Fruit fly (Drosophila melanogaster): ENCODE data around the gene CG15020.

CG15020 gene

dm6 chr3L:4412974-4413373, 8.5 kb upstream of the CG15020 start (continued):
- TF ChIP-seq CG3995 (GFP tag; optimal IDR thresholded peaks at IDR 0.05): peak; percentile 10
- peak; percentile 21 for TF ChIP-seq schlank (tag; optimal IDR thresholded peaks at IDR 0.05)
- TF ChIP-seq Oli (tag; optimal IDR thresholded peaks at IDR 0.05): peak; percentile 45
- TF ChIP-seq CG6791 (GFP tag; IDR thresholded peaks at IDR 0.05; ENCODE audit: partially characterized antibody): no peak
- TF ChIP-seq CG17385 (GFP tag; optimal IDR thresholded peaks at IDR 0.05): peak; percentile 39
- TF ChIP-seq ham (GFP tag; IDR thresholded peaks at IDR 0.05): no peak
- TF ChIP-seq scrt (GFP tag; optimal IDR thresholded peaks at IDR 0.05): no peak
- TF ChIP-seq CG14667 (GFP tag; IDR thresholded peaks at IDR 0.05): no peak
- no peak for TF ChIP-seq CG12104 (GFP tag; optimal IDR thresholded peaks at IDR 0.05)
- TF ChIP-seq CG2199 (GFP tag; IDR thresholded peaks at IDR 0.05): 0 out of 3 replicates have a peak, but pooled peaks have one; percentile 47
- peak; percentile 66 for TF ChIP-seq CG6689 (GFP tag; IDR thresholded peaks at IDR 0.05)
- peak; percentile 10 for TF ChIP-seq tap (tag; optimal IDR thresholded peaks at IDR 0.05)
- no peak for TF ChIP-seq kay (GFP tag; optimal IDR thresholded peaks at IDR 0.05)
- no peak for TF ChIP-seq luna (GFP tag; optimal IDR thresholded peaks at IDR 0.05)
- peak; percentile 68 for TF ChIP-seq CG14014 (GFP tag; IDR thresholded peaks at IDR 0.05)
- TF ChIP-seq Awh (GFP tag; IDR thresholded peaks at IDR 0.05): 0 out of 2 replicates have a peak, but pooled peaks have one; percentile 51
- 0 out of 2 replicates have a peak, but pooled peaks have one; percentile 55 for TF ChIP-seq Doc2 (GFP tag; IDR thresholded peaks at IDR 0.05)
- peak; percentile 74 for TF ChIP-seq CG34376 (GFP tag; optimal IDR thresholded peaks at IDR 0.05)
- no peak for TF ChIP-seq CG1529 (GFP tag; optimal IDR thresholded peaks at IDR 0.05)
- peak; percentile 4 for TF ChIP-seq CG8089 (GFP tag; optimal IDR thresholded peaks at IDR 0.05)
- no peak for TF ChIP-seq CG13296 (GFP tag; optimal IDR thresholded peaks at IDR 0.05)
- TF ChIP-seq sob (GFP tag; IDR thresholded peaks at IDR 0.05): peak; percentile 65; the same call in 1 of the 2 replicates
- TF ChIP-seq CG7928 (GFP tag; optimal IDR thresholded peaks at IDR 0.05): no peak
- TF ChIP-seq CG7963 (GFP tag; IDR thresholded peaks at IDR 0.05; ENCODE audit: partially characterized antibody): no peak
- TF ChIP-seq p53 (GFP tag; optimal IDR thresholded peaks at IDR 0.05): no peak
- TF ChIP-seq repo (GFP tag; optimal IDR thresholded peaks at IDR 0.05): no peak
- TF ChIP-seq MESR4 (GFP tag; optimal IDR thresholded peaks at IDR 0.05): no peak
- TF ChIP-seq CG2678 (tag; optimal IDR thresholded peaks at IDR 0.05): peak; percentile 39
- TF ChIP-seq CG12219 (GFP tag; optimal IDR thresholded peaks at IDR 0.05): no peak
- TF ChIP-seq Side (GFP tag; optimal IDR thresholded peaks at IDR 0.05): peak; percentile 16
- no peak for TF ChIP-seq CG9876 (GFP tag; optimal IDR thresholded peaks at IDR 0.05)
- TF ChIP-seq CG18599 (GFP tag; optimal IDR thresholded peaks at IDR 0.05): no peak
- TF ChIP-seq CG10147 (GFP tag; optimal IDR thresholded peaks at IDR 0.05): no peak
- peak; percentile 64; the same call in 1 of the 2 replicates for TF ChIP-seq CG17612 (GFP tag; IDR thresholded peaks at IDR 0.05)
- no peak for TF ChIP-seq ERR (GFP tag; optimal IDR thresholded peaks at IDR 0.05)
- no peak for TF ChIP-seq CG13287 (GFP tag; IDR thresholded peaks at IDR 0.05; ENCODE audit: partially characterized antibody)
- no peak for TF ChIP-seq CG16863 (GFP tag; optimal IDR thresholded peaks at IDR 0.05)
- peak; percentile 64 for TF ChIP-seq CG2120 (GFP tag; optimal IDR thresholded peaks at IDR 0.05)
- TF ChIP-seq CG12391 (tag; optimal IDR thresholded peaks at IDR 0.05): peak; percentile 27
- TF ChIP-seq en (GFP tag; optimal IDR thresholded peaks at IDR 0.05): no peak
- TF ChIP-seq MTF-1 (GFP tag; optimal IDR thresholded peaks at IDR 0.05; ENCODE audit: borderline replicate concordance): no peak
- peak; percentile 15 for TF ChIP-seq CG13624 (GFP tag; optimal IDR thresholded peaks at IDR 0.05)
- TF ChIP-seq CG10462 (GFP tag; optimal IDR thresholded peaks at IDR 0.05): no peak
- TF ChIP-seq tx (GFP tag; optimal IDR thresholded peaks at IDR 0.05): no peak
- no peak for TF ChIP-seq cas (GFP tag; IDR thresholded peaks at IDR 0.05)
- TF ChIP-seq MBD-R2 (GFP tag; IDR thresholded peaks at IDR 0.05): peak; percentile 36; the same call in 1 of the 2 replicates
- TF ChIP-seq CG8359 (GFP tag; optimal IDR thresholded peaks at IDR 0.05; ENCODE audit: borderline replicate concordance): no peak
- TF ChIP-seq salm (tag; optimal IDR thresholded peaks at IDR 0.05): no peak
- TF ChIP-seq vnd (GFP tag; IDR thresholded peaks at IDR 0.05; ENCODE audit: partially characterized antibody): no peak
- TF ChIP-seq CG12659 (GFP tag; optimal IDR thresholded peaks at IDR 0.05): peak; percentile 4
- TF ChIP-seq CG11695 (GFP tag; IDR thresholded peaks at IDR 0.05): peak; percentile 29; the same call in 2 of the 3 replicates

All from whole organism, embryonic.